Worm (Caenorhabditis elegans) whole organism, midembryonic: ENCODE results near the gene T16G1.3.
A peak's percentile ranks its signal among the peaks of the same experiment; 100 is the strongest.

Source experiments
- T22C8.4 ChIP-seq: fragments of 200-800 bp; sonication (Bioruptor generic); IDR thresholded peaks from 2 replicates; pipeline ENCODE4 v1.3.6; 2022; ENCODE audit warnings: missing genetic modification characterization, missing compliant biosample characterization
- cog-1 ChIP-seq: sonication (generic microtip); optimal IDR thresholded peaks from 2 replicates; lab custom pipeline; 2016; ENCODE audit warnings: missing genetic modification characterization, missing compliant biosample characterization
- flt-1 ChIP-seq: fragments of 200-800 bp; sonication (Bioruptor generic); IDR thresholded peaks from 2 replicates; pipeline ENCODE4 v1.3.6; 2022; ENCODE audit warnings: missing genetic modification characterization, missing compliant biosample characterization
- klf-2 ChIP-seq: fragments of 200-800 bp; sonication (Bioruptor generic); conservative IDR thresholded peaks from 2 replicates; pipeline ENCODE4 v1.3.6; 2022; ENCODE audit warnings: missing genetic modification reagents, missing genetic modification characterization, missing compliant biosample characterization
- med-1 ChIP-seq: sonication (generic microtip); optimal IDR thresholded peaks from 2 replicates; lab custom pipeline; 2017; ENCODE audit warnings: missing genetic modification characterization, mild to moderate bottlenecking, missing compliant biosample characterization, antibody characterized with exemption, missing genetic modification reagents; ENCODE audit not compliant: insufficient read depth
- ref-1 ChIP-seq: fragments of 200-800 bp; sonication (Bioruptor generic); conservative IDR thresholded peaks from 2 replicates; pipeline ENCODE4 v1.3.6; 2022; ENCODE audit warnings: missing genetic modification reagents, missing genetic modification characterization, missing compliant biosample characterization
- tab-1 ChIP-seq: fragments of 200-800 bp; sonication (Bioruptor generic); IDR thresholded peaks from 2 replicates; pipeline ENCODE4 v1.3.6; 2022; ENCODE audit warnings: missing genetic modification characterization, missing compliant biosample characterization
- ztf-23 ChIP-seq: fragments of 200-800 bp; sonication (Bioruptor generic); IDR thresholded peaks from 2 replicates; pipeline ENCODE4 v1.3.6; 2022; ENCODE audit warnings: missing genetic modification reagents, missing genetic modification characterization, missing compliant biosample characterization
- ztf-29 ChIP-seq: fragments of 200-800 bp; sonication (Bioruptor generic); IDR thresholded peaks from 2 replicates; pipeline ENCODE4 v1.3.6; 2022; ENCODE audit warnings: missing genetic modification reagents, missing genetic modification characterization, missing compliant biosample characterization

Gene T16G1.3

ce11 chrV:12964076-12964475 lies 19.9 kb upstream of the T16G1.3 start, which contains the start of gene srd-35:
Gene srd-35 (plus strand): TSS chrV:12964376.
- TF ChIP-seq ztf-23 (no peak), med-1 (GFP tag; lab: Kevin White, UChicago) (no peak), ztf-29 (GFP tag; lab: Robert Waterston, UW) (no peak), tab-1 (GFP tag; lab: Robert Waterston, UW) (no peak), ref-1 (GFP tag; lab: Robert Waterston, UW) (no peak), klf-2 (GFP tag; lab: Robert Waterston, UW) (no peak), cog-1 (tag; lab: Kevin White, UChicago) (no peak), flt-1 (GFP tag; lab: Robert Waterston, UW) (no peak), T22C8.4 (GFP tag; lab: Robert Waterston, UW) (no peak)

DNA sequence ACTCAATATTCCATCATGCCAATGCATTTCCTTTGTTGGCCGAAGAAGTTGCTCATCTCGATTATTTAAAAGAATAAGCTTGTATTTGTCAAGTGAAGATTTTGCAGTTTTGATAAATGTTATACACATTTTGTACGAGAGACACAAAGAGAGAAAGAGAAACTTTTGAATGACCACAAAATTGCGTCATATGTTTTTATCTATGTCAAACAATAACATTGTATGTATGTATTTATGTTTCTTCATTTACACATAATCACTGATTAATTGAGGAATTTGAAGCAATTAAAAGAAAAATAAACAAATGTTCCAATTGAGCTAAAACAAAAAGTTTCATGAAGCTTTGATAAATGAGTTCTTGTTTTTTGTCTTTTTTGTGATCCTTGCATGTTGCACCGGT lies 19.1 kb upstream of the T16G1.3 start, which contains the start of gene hrg-9:
TSS of gene hrg-9 (minus strand) at position 152 of the 400 bp plus-strand sequence.
- no peak for TF ChIP-seq med-1 (GFP tag; lab: Kevin White, UChicago)
- no peak for TF ChIP-seq ztf-29 (GFP tag; lab: Robert Waterston, UW)
- no peak for TF ChIP-seq ztf-23
- TF ChIP-seq T22C8.4 (GFP tag; lab: Robert Waterston, UW) = no peak
- TF ChIP-seq ref-1 (GFP tag; lab: Robert Waterston, UW) = no peak
- no peak for TF ChIP-seq tab-1 (GFP tag; lab: Robert Waterston, UW)
- TF ChIP-seq klf-2 (GFP tag; lab: Robert Waterston, UW) = no peak
- no peak for TF ChIP-seq flt-1 (GFP tag; lab: Robert Waterston, UW)
- TF ChIP-seq cog-1 (tag; lab: Kevin White, UChicago) = no peak

DNA sequence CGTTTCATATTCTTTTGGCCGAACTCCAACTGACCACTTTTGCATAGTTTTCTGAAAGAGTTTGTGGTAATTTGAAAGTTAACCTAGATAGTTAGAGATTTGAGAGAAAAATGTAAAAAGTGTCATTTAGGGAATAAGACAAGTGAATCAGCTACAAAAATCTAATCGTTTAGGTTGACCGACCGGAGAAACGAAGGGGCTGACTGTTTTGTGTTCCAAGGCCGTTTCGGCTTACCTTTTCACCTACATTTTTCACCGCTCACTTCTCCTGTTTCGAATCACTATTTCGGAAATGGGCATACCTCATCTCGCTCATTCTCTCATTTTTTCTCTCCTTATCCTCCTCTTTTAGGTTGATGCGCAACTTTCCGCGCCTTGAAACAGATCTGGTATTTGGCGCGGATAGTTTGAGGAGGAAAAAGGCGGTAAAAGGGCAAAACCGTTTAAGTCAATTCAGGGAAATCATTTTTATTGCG lies 17.0 kb upstream of the T16G1.3 start, which contains the start of gene mpst-7:
TSS of gene mpst-7 (minus strand) at position 51 of the 476 bp plus-strand sequence.
- no peak for TF ChIP-seq klf-2 (GFP tag; lab: Robert Waterston, UW)
- TF ChIP-seq T22C8.4 (GFP tag; lab: Robert Waterston, UW) = no peak
- TF ChIP-seq ztf-23 = no peak
- no peak for TF ChIP-seq ztf-29 (GFP tag; lab: Robert Waterston, UW)
- no peak for TF ChIP-seq ref-1 (GFP tag; lab: Robert Waterston, UW)

ce11 chrV:12954261-12954660 lies 10.1 kb upstream of the T16G1.3 start:
- TF ChIP-seq cog-1 (tag; lab: Kevin White, UChicago) (no peak), tab-1 (GFP tag; lab: Robert Waterston, UW) (no peak), klf-2 (GFP tag; lab: Robert Waterston, UW) (no peak), ref-1 (GFP tag; lab: Robert Waterston, UW) (no peak), ztf-29 (GFP tag; lab: Robert Waterston, UW) (no peak), ztf-23 (no peak), med-1 (GFP tag; lab: Kevin White, UChicago) (no peak), flt-1 (GFP tag; lab: Robert Waterston, UW) (no peak), T22C8.4 (GFP tag; lab: Robert Waterston, UW) (no peak)

ce11 chrV:12953702-12954101 lies 9.6 kb upstream of the T16G1.3 start, which contains the start of gene eif-3.K:
Gene eif-3.K (plus strand): TSS chrV:12954002.
- TF ChIP-seq flt-1 (GFP tag; lab: Robert Waterston, UW) (no peak), ztf-29 (GFP tag; lab: Robert Waterston, UW) (no peak), T22C8.4 (GFP tag; lab: Robert Waterston, UW) (no peak), ref-1 (GFP tag; lab: Robert Waterston, UW) (no peak), ztf-23 (no peak), klf-2 (GFP tag; lab: Robert Waterston, UW) (no peak), tab-1 (GFP tag; lab: Robert Waterston, UW) (no peak), med-1 (GFP tag; lab: Kevin White, UChicago) (no peak), cog-1 (tag; lab: Kevin White, UChicago) (no peak)

ce11 chrV:12952287-12952686 lies 8.2 kb upstream of the T16G1.3 start, which contains the start of gene pqn-68:
Gene pqn-68 (plus strand): TSS chrV:12952636.
- TF ChIP-seq T22C8.4 (GFP tag; lab: Robert Waterston, UW) (no peak), cog-1 (tag; lab: Kevin White, UChicago) (no peak), med-1 (GFP tag; lab: Kevin White, UChicago) (no peak), ztf-23 (no peak), tab-1 (GFP tag; lab: Robert Waterston, UW) (no peak), ztf-29 (GFP tag; lab: Robert Waterston, UW) (no peak), ref-1 (GFP tag; lab: Robert Waterston, UW) (no peak), flt-1 (GFP tag; lab: Robert Waterston, UW) (no peak)

ce11 chrV:12950812-12951528 lies 6.8 kb upstream of the T16G1.3 start, which contains the start of the genes T16G1.9 and T16G1.18:
Gene T16G1.9 (minus strand): TSS chrV:12950862.
Gene T16G1.18 (plus strand): TSS chrV:12951304.
- TF ChIP-seq T22C8.4 (GFP tag; lab: Robert Waterston, UW) (no peak), cog-1 (tag; lab: Kevin White, UChicago) (peak; percentile 35)

- TF ChIP-seq flt-1 (GFP tag; lab: Robert Waterston, UW) = no peak
- no peak for TF ChIP-seq T22C8.4 (GFP tag; lab: Robert Waterston, UW)
- TF ChIP-seq ztf-29 (GFP tag; lab: Robert Waterston, UW) = no peak
- TF ChIP-seq ztf-23 = no peak
- no peak for TF ChIP-seq cog-1 (tag; lab: Kevin White, UChicago)
- TF ChIP-seq tab-1 (GFP tag; lab: Robert Waterston, UW) = no peak
- no peak for TF ChIP-seq klf-2 (GFP tag; lab: Robert Waterston, UW)
- TF ChIP-seq med-1 (GFP tag; lab: Kevin White, UChicago) = no peak
- TF ChIP-seq ref-1 (GFP tag; lab: Robert Waterston, UW) = no peak
These were observed 5.5 kb upstream of the T16G1.3 start, which contains the start of gene T16G1.13 for ce11 chrV:12949607-12950006. Gene T16G1.13 (plus strand): TSS chrV:12949907.

ce11 chrV:12944775-12945174 lies 646 bp upstream of the T16G1.3 start, which contains the start of gene grl-2:
Gene grl-2 (plus strand): TSS chrV:12945075.
- TF ChIP-seq med-1 (GFP tag; lab: Kevin White, UChicago) (no peak), ref-1 (GFP tag; lab: Robert Waterston, UW) (no peak)
